Worm (Caenorhabditis elegans): ENCODE results near the gene C09F5.3.

ce11 chrIII:641759-642158 lies 23.3 kb downstream of the C09F5.3 start, which contains the start of gene W06E11.1:
- TF ChIP-seq klf-2 (GFP tag; conservative IDR thresholded peaks at IDR 0.05) (no peak), T22C8.4 (GFP tag; IDR thresholded peaks at IDR 0.05) (no peak), flt-1 (GFP tag; IDR thresholded peaks at IDR 0.05) (no peak), ref-1 (GFP tag; conservative IDR thresholded peaks at IDR 0.05) (no peak), ztf-29 (GFP tag; IDR thresholded peaks at IDR 0.05) (no peak), cog-1 (tag; optimal IDR thresholded peaks at IDR 0.05) (no peak)
